Fruit fly (Drosophila melanogaster) ovary, adult (tissue): ENCODE data around the gene Fign.

Source experiments
- CG17801 ChIP-seq: fragments of 200-800 bp; optimal IDR thresholded peaks from 2 replicates; lab custom pipeline; 2019; ENCODE audit warnings: missing biosample characterization, mild to moderate bottlenecking, missing genetic modification characterization, moderate library complexity; ENCODE audit not compliant: partially characterized antibody

Fign gene

DNA sequence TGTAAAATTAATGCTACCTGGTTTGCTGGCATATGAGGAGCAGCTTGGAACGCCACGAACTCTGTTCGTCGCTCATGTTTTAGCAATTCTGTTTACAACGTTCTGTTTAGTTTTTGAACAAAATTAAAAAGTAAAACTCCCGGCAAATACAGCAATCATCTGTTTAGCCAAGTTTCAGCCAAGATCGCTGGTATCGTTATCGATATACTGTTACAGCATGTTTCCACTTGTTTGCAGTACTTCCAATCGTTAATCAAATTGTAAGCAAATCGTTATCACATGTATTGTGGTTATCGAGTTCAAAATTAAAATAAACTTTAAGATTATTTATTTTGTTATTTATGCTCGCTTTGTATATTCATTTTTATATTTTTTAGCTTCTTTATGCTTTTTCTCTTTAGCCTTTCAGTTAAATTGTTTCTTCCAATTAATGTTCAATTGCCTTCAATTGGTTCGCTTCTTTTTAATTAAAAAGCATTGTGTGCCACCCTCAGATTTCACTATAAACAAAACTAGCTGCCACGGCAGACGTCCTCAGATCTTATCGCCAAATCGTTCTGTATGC, at the start of gene Fign, which contains the start of gene CG8837:
Gene Fign (minus strand): TSS at position 142 of the 565 bp plus-strand sequence.
Gene CG8837 (plus strand): TSS at position 515 of the 565 bp plus-strand sequence.
- TF ChIP-seq CG17801: no peak

DNA sequence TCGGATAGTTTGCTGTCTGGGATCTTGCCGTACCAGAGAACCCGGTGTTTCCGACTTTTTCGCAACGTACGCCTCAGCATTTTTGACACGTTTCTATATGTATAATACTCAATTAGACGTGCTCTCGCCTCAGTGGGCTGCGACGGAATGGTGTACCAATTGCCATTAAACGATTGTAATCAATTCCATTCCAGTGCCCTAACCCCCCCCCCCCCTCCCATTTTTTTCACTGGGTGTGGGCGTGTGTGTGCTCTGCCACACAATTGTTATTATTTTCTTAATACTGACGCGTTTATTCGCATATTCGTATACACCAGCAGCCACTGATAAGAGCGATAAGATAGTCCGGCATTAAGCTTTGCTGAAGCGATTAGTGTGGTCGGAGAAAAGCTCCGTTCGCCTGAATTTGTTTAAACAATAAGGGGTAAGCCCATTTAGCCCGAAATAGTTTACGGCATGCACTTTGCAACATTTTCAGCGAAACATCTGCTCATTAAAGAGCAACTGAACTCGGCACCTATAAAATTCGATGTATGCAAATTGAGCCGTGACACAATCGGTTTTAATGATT, 49.5 kb upstream of the Fign start:
- TF ChIP-seq CG17801: no peak

- no peak for TF ChIP-seq CG17801
Measured at dm6 chr2L:3368425-3368824, 48.8 kb upstream of the Fign start.

DNA sequence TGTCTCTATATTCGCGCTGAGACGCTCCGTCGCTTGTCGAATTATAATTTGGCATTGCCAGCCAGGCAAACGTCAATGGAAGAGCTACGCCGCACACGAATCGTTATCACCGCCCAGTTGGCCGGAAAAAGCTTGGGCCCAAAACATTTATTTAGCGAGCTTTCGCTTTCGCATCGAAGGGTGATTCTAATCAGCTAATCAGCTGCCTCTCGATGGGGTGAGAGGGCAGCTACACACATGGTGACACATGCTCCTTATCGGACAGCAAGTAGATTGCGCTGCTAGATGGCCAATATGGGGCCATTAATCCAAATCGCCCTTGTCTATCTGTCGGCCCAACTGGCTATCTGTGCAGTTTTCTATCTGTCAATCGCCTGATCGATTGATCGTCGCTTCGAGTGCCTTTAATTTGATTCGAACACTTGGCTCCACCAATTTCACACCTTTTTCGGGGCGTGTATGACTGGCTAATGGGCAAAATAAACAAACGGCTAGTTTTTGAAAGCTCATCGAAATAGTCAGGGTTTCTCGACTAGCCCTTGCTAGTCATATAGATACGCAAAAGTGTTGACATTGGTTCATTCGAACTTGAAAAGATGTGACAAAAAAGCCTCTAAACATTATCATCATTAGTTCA, 46.5 kb upstream of the Fign start:
- TF ChIP-seq CG17801: no peak

- no peak for TF ChIP-seq CG17801
Measured at dm6 chr2L:3361821-3362220, 42.1 kb upstream of the Fign start.

- no peak for TF ChIP-seq CG17801
Measured at dm6 chr2L:3356790-3357696, 37.4 kb upstream of the Fign start, which contains the start of gene CG8838. Gene CG8838 (plus strand): TSS chr2L:3357646.

DNA sequence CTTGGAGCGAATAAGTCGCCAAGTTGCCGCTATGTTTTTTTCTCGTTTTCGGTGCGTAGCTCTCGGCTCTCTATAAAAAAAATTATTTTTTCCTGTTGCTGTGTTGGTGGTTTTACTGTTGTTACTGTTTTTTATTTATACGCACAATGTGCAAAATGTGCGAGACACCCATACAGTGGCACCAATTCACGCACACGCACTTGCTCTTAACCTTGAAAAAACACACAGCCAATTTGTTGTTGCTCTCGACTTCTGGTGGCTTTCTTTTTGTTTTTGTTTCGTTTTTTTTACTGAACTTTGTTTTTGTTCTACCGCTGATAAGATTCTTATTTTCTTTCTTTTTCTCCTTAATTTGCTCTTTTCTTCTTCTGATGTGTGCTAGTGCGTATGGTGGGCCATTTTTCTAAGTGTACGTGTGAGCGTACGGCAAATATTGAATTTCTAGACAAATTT, 36.5 kb upstream of the Fign start:
- TF ChIP-seq CG17801: no peak

- no peak for TF ChIP-seq CG17801
Measured at dm6 chr2L:3355791-3356190, 36.1 kb upstream of the Fign start.

- peak; percentile 93 for TF ChIP-seq CG17801
Measured at dm6 chr2L:3354642-3355380, 35.1 kb upstream of the Fign start, which contains the start of gene E23. Gene E23 (minus strand): TSS chr2L:3354829.

dm6 chr2L:3353791-3354190, 34.1 kb upstream of the Fign start:
- no peak for TF ChIP-seq CG17801

- TF ChIP-seq CG17801: no peak
Measured at dm6 chr2L:3352927-3353326, 33.3 kb upstream of the Fign start.

DNA sequence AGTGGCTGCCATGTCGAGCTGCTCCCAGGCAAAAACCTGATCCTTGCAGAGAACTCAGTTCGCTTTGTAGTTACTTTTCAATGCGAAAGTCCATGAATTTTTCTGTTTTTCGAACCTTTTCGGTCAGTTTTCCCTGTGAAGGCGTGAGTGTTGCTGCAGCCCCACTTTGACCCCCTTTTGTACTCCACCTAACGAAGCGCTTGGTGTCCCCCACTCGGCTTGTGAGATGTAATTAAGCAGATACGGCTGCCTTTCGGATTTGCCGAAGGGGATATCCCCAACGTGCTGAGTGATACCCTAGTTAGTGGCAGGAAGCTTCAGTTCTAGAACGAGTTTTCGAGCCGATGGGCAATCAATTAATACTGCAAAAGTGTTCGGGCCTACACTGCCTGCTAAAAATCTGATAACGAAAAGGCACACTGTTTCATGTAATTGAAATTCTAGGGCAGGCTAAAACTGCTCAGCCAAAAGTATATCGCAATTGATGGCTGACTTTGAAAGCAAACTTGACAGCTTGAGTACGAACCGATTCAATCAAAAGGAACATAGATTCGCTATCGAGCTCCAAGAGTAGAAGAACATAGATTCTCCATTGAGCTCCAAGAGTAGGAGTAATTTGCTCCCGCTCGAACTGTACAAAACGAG, 32.0 kb upstream of the Fign start:
- no peak for TF ChIP-seq CG17801

DNA sequence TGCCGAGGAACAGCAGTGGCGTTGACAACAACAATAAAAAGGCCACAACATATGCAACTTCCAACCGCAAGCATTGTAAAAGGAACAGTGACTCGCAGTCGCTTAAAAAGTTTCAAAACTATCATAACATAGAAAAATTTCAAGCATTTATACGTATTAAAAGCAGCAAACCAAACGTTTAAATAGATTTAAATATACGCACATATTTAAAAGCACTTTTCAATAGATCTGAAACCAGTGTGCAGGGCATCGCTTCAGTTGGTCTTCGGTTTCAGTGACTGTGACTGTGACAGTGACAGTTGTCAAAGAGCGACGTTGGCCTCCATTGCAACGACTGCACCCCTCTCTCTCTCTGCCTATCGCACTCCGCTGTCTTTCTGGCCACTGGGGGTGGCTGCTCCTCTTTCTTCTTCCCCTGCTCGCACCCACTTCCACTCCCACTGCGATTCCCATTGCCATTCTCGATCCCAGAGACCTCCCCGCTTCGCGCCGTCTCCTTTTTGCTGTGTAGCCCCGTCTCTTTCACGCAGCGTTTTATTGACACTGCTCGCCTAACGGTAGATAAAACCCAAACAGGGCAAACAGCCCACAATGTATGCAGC, 28.6 kb upstream of the Fign start:
- peak; percentile 30 for TF ChIP-seq CG17801

DNA sequence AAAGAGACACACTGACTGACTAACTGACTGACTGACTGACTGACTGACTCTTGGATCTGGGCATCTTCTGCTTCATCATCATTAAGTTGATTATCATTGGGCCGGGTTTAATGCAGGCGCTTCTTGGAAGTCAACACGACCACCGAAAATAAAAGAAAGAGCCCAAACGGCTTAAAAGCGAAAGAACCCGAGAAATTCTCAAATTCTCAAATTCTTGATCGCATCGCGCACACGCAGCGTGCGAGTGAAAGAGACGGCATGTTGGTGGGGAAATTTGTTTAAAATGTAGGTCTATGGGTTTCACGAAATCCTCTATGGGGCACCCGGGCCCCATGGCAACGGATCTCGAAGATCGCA, 26.8 kb upstream of the Fign start:
- no peak for TF ChIP-seq CG17801

DNA sequence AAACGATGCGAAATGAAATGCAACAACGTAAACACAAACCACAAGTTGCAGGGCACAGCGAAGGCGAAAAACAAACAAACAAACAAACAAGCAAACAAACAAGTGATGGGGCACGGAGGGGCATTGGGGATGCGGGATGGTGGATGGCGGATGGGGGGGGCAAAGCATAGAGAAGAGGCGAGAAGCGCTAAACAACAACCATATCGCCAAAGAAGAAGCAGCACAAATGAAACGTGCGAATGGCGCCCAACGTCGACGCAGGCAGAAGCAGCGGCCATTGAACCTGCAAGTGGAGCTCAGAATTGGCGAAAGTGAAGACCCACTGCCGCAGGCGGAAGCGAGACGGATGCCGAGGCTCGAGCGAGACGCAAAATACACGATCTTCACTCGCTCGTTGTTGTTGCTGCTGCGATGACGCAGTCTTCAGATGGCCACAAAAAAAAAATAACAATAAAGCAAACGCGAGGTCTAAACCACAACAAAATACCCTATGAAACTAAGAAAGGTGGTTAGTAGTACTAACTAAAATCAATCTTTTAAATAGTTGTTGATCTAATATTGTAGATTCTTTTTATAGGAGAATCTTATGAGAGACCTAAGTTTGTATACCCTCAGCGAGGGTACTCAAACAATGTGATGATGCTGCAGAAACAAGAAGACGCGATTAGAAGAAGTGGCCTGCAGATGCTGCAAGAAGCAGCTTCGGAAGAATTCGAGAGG, 26.3 kb upstream of the Fign start:
- no peak for TF ChIP-seq CG17801
